Worm (Caenorhabditis elegans) whole organism, L4/young adult: Measurements from ENCODE around the gene rbm-28.

Experiments
- W03F9.2 ChIP-seq: fragments of 150-350 bp; optimal IDR thresholded peaks from 2 replicates; lab custom pipeline; 2014; ENCODE audit warnings: missing biosample characterization, missing genetic modification characterization
- dao-5 ChIP-seq: sonication (generic microtip); optimal IDR thresholded peaks from 2 replicates; lab custom pipeline; 2016; ENCODE audit warnings: missing genotype, missing genetic modification characterization, moderate library complexity, missing compliant biosample characterization
- him-1 ChIP-seq: sonication (generic microtip); optimal IDR thresholded peaks from 2 replicates; lab custom pipeline; 2016; ENCODE audit warnings: missing genotype, missing genetic modification reagents, missing genetic modification characterization, missing compliant biosample characterization

rbm-28 gene

ce11 chrII:14892515-14892914 is 35.5 kb downstream of the rbm-28 start:
- TF ChIP-seq dao-5 (tag; lab: Kevin White, UChicago) (no peak), W03F9.2 (tag; lab: Kevin White, UChicago) (no peak), him-1 (tag; lab: Kevin White, UChicago) (no peak)

- TF ChIP-seq W03F9.2 (tag; lab: Kevin White, UChicago): no peak
- TF ChIP-seq dao-5 (tag; lab: Kevin White, UChicago): no peak
- no peak for TF ChIP-seq him-1 (tag; lab: Kevin White, UChicago)
These were observed 39.4 kb downstream of the rbm-28 start for ce11 chrII:14896503-14896902.

DNA sequence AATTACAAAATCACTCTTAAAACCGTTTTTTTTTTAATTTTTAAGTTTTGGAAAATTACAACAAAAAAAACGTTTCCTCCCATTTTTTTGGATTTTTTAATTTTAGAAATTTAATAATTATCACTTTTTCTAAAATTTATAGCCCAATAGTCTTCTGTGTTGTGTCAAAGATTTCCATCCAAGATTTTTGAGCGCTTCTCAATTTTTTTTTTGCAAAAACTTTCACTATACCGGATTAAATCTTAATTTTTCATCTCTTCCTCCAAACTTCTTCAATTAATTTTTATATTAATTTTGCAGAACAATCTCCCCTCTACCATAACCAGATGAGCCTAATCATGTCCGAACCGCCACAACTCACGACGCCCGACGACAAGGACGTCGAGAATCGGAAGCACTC is 45.1 kb downstream of the rbm-28 start, which contains the start of gene cog-1:
cog-1 (plus strand) TSS at position 301 of the 400 bp plus-strand sequence.
- TF ChIP-seq him-1 (tag; lab: Kevin White, UChicago): no peak
- no peak for TF ChIP-seq dao-5 (tag; lab: Kevin White, UChicago)
- TF ChIP-seq W03F9.2 (tag; lab: Kevin White, UChicago): no peak

DNA sequence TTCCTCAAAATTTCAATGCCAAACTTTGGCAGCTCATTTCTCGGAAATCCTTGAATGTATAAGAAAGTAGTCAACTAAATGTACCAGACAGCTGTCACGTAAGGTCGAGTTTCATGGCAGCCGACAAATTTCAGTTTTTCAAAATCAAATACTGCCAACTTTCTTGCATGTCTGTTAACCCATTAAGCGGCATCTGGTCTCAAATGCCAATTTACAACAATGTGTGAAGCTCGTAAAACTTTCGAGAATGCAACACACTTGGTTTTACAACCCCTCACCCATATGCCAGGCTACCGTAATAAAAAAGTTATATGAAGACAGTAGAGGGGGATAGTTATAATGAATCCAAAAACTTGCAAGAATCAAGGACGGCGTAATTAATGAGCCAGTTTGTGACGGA is 46.6 kb downstream of the rbm-28 start:
- TF ChIP-seq W03F9.2 (tag; lab: Kevin White, UChicago): no peak
- no peak for TF ChIP-seq him-1 (tag; lab: Kevin White, UChicago)
- TF ChIP-seq dao-5 (tag; lab: Kevin White, UChicago): no peak

DNA sequence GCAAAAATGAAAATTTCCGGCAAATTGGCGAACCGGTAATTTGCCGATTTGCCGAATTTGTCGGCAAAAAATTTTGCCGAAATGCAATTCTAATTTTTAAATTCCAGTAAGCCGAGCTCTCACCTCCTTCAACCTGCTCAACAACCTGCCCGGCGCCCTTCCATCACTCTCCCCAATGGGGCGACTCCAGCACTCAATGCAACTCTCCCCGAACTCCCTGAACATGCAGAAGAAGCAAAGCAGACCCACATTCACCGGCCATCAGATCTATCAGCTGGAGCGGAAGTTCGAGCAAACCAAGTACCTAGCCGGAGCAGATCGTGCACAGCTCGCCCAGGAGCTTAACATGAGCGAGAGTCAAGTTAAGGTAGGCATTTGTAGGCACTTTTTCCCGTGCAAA is 47.6 kb downstream of the rbm-28 start:
- TF ChIP-seq dao-5 (tag; lab: Kevin White, UChicago) (no peak), him-1 (tag; lab: Kevin White, UChicago) (no peak), W03F9.2 (tag; lab: Kevin White, UChicago) (no peak)

DNA sequence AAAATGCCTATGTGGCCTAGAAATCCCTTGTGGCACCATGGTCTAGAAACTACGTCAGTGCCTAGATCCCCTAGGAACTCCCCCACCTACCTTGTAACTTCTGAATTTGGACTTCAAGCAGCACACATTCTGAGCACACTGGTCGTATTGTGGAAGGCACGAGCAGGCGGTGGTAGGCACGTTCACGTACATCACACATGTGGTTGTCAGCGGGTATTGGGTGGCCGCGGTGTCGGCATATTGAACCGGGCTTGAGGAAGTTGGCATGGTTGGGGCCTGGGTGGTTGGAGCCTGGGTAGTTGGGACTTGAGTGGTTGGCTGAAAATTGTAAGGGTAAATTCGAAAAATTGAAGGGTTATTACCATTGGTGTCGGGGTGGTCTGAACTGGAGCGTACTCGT is 50.7 kb downstream of the rbm-28 start:
- no peak for TF ChIP-seq dao-5 (tag; lab: Kevin White, UChicago)
- TF ChIP-seq W03F9.2 (tag; lab: Kevin White, UChicago): no peak
- TF ChIP-seq him-1 (tag; lab: Kevin White, UChicago): no peak

DNA sequence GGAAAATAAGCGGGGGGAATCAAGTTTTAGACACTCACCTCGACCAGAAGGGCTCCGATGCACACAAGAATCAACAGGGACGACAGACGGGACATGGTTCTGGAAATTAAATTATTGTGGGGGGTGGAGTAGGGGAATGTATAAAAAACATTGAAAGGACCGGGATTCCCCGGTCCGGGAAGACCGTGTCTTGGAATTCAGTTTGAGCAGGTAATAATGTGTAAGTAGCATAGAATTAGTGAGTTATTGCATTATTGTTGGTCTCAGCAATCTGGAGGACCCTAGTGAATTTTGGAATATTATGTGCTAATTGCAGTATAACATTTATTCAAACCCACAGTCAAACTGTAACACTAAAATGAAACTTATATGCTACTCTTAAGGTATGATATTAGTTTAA is 53.2 kb downstream of the rbm-28 start, which contains the start of gene R03C1.1:
R03C1.1 (minus strand) TSS at position 101 of the 400 bp plus-strand sequence.
- no peak for TF ChIP-seq W03F9.2 (tag; lab: Kevin White, UChicago)
- TF ChIP-seq dao-5 (tag; lab: Kevin White, UChicago): no peak
- TF ChIP-seq him-1 (tag; lab: Kevin White, UChicago): no peak
